Worm (Caenorhabditis elegans) whole organism, early embryonic: ENCODE measurements around the gene F20G2.3.

Source experiments
- B0310.2 ChIP-seq: sonication (generic microtip); optimal IDR thresholded peaks from 2 replicates; lab custom pipeline; 2016; ENCODE audit warnings: mild to moderate bottlenecking, missing genetic modification characterization, missing compliant biosample characterization
- F13C5.2 ChIP-seq: sonication (generic microtip); optimal IDR thresholded peaks from 2 replicates; lab custom pipeline; 2017; ENCODE audit warnings: mild to moderate bottlenecking, missing genetic modification characterization, inconsistent platforms, missing compliant biosample characterization
- aly-1 ChIP-seq: sonication (generic microtip); optimal IDR thresholded peaks from 2 replicates; lab custom pipeline; 2016; ENCODE audit warnings: missing genetic modification characterization, missing compliant biosample characterization
- ama-1 ChIP-seq: fragments of 150-350 bp; optimal IDR thresholded peaks from 2 replicates; lab custom pipeline; 2014
- ceh-13 ChIP-seq: fragments of 200-800 bp; sonication (Bioruptor generic); optimal IDR thresholded peaks from 2 replicates; lab custom pipeline; 2018; ENCODE audit warnings: mild to moderate bottlenecking, missing genetic modification characterization, missing compliant biosample characterization
- ceh-36 ChIP-seq: sonication (generic microtip); optimal IDR thresholded peaks from 2 replicates; lab custom pipeline; 2016; ENCODE audit warnings: missing genetic modification characterization, inconsistent platforms, missing compliant biosample characterization
- ets-7 ChIP-seq: sonication (generic microtip); optimal IDR thresholded peaks from 2 replicates; lab custom pipeline; 2016; ENCODE audit warnings: missing genotype, missing genetic modification characterization, missing compliant biosample characterization
- flt-1 ChIP-seq: fragments of 200-800 bp; sonication (Bioruptor generic); IDR thresholded peaks from 2 replicates; pipeline ENCODE4 v1.3.6; 2022; ENCODE audit warnings: missing genetic modification characterization, missing compliant biosample characterization
- hmbx-1 ChIP-seq: sonication (generic microtip); optimal IDR thresholded peaks from 2 replicates; lab custom pipeline; 2016; ENCODE audit warnings: mild to moderate bottlenecking, missing genetic modification characterization, missing compliant biosample characterization
- hmg-4 ChIP-seq: fragments of 200-800 bp; sonication (Bioruptor generic); optimal IDR thresholded peaks from 2 replicates; lab custom pipeline; 2018; ENCODE audit warnings: mild to moderate bottlenecking, missing genetic modification characterization, missing compliant biosample characterization
- hnd-1 ChIP-seq: sonication (generic microtip); optimal IDR thresholded peaks from 2 replicates; lab custom pipeline; 2016; ENCODE audit warnings: missing genetic modification characterization, missing compliant biosample characterization
- pes-1 ChIP-seq: fragments of 200-800 bp; sonication (Bioruptor generic); IDR thresholded peaks from 2 replicates; pipeline ENCODE4 v1.3.6; 2022; ENCODE audit warnings: missing genetic modification reagents, missing genetic modification characterization, missing compliant biosample characterization
- scrt-1 ChIP-seq: fragments of 200-800 bp; sonication (Bioruptor generic); IDR thresholded peaks from 2 replicates; pipeline ENCODE4 v1.3.6; 2022; ENCODE audit warnings: missing genetic modification characterization, missing compliant biosample characterization
- sea-1 ChIP-seq: fragments of 200-800 bp; sonication (Bioruptor generic); conservative IDR thresholded peaks from 2 replicates; pipeline ENCODE4 v1.3.6; 2022; ENCODE audit warnings: missing genetic modification characterization, missing compliant biosample characterization
- tbx-11 ChIP-seq: fragments of 200-800 bp; sonication (Bioruptor generic); IDR thresholded peaks from 2 replicates; pipeline ENCODE4 v1.3.6; 2022; ENCODE audit warnings: missing genetic modification characterization, missing compliant biosample characterization
- tbx-37 ChIP-seq: fragments of 200-800 bp; sonication (Bioruptor generic); conservative IDR thresholded peaks from 2 replicates; pipeline ENCODE4 v1.3.6; 2022; ENCODE audit warnings: missing genetic modification reagents, missing genetic modification characterization, missing compliant biosample characterization
- tra-4 ChIP-seq: sonication (generic microtip); optimal IDR thresholded peaks from 2 replicates; lab custom pipeline; 2017; ENCODE audit warnings: missing genetic modification characterization, missing compliant biosample characterization

The F20G2.3 gene

DNA sequence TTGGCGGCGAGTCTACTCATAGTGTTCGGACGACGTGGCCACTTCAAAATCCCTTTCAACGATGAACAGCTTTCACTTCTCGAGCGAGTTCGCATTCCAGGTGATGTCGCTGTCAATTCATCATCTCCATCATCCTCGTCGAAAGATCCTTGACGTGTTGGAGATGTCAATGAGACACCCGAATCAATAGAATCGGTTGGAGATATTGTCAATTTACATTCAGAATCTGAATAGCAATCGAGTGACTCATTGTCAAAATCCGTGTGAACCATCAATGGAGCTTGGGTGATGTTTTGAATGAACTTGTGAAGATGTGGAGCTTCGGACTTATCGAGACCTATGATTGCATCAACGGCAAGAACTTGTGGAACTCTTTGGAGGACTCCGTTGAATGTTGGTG lies 17.5 kb upstream of the F20G2.3 start:
- no peak for TF ChIP-seq tbx-37

DNA sequence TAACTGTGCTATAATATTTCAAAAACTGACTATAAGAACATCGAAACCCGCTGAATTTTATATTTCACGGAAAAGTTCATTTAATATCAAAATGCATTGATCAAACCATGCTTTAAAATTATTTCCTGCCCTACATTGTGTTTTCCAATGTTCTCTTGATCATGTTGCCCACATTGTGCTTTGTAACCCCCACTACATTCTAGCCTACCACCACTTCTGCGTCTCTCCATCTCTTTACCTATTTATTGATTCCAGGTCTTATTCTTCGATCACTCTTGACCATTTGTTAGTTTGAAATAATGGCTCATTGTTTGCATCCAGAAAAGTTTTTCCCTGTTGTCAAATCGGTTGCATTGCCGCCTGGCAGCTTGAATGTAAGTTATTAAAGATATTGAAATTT lies 13.9 kb upstream of the F20G2.3 start, which contains the start of gene decr-1.1:
Gene decr-1.1 (plus strand): TSS at position 210 of the 400 bp plus-strand sequence.
- TF ChIP-seq hmbx-1 (tag; lab: Kevin White, UChicago) = no peak
- no peak for TF ChIP-seq pes-1 (GFP tag; lab: Robert Waterston, UW)
- TF ChIP-seq flt-1 (GFP tag; lab: Robert Waterston, UW) = no peak
- no peak for TF ChIP-seq scrt-1 (GFP tag; lab: Robert Waterston, UW)
- no peak for TF ChIP-seq ets-7 (tag; lab: Kevin White, UChicago)
- no peak for TF ChIP-seq B0310.2 (tag; lab: Kevin White, UChicago)
- no peak for TF ChIP-seq hnd-1
- no peak for TF ChIP-seq F13C5.2 (tag; lab: Kevin White, UChicago)
- TF ChIP-seq ama-1 (lab: Kevin White, UChicago) = no peak
- no peak for TF ChIP-seq hmg-4
- TF ChIP-seq tra-4 (tag; lab: Kevin White, UChicago) = no peak
- no peak for TF ChIP-seq ceh-13
- TF ChIP-seq sea-1 = no peak
- TF ChIP-seq aly-1 (tag; lab: Kevin White, UChicago) = no peak
- no peak for TF ChIP-seq tbx-37
- TF ChIP-seq tbx-11 = no peak
- no peak for TF ChIP-seq ceh-36

- no peak for TF ChIP-seq ceh-13
- no peak for TF ChIP-seq hnd-1
- no peak for TF ChIP-seq pes-1 (GFP tag; lab: Robert Waterston, UW)
These were observed 12.6 kb upstream of the F20G2.3 start for ce11 chrV:13780902-13781301.

- TF ChIP-seq B0310.2 (tag; lab: Kevin White, UChicago) (no peak), hnd-1 (no peak), scrt-1 (GFP tag; lab: Robert Waterston, UW) (no peak), tbx-37 (no peak), hmg-4 (no peak), pes-1 (GFP tag; lab: Robert Waterston, UW) (no peak), ceh-13 (no peak), ama-1 (lab: Kevin White, UChicago) (no peak), ets-7 (tag; lab: Kevin White, UChicago) (no peak), aly-1 (tag; lab: Kevin White, UChicago) (no peak), sea-1 (no peak), tra-4 (tag; lab: Kevin White, UChicago) (no peak), flt-1 (GFP tag; lab: Robert Waterston, UW) (no peak), tbx-11 (no peak), F13C5.2 (tag; lab: Kevin White, UChicago) (no peak), hmbx-1 (tag; lab: Kevin White, UChicago) (no peak), ceh-36 (no peak)
These were observed 9.6 kb upstream of the F20G2.3 start, which contains the start of gene F53C11.9 for ce11 chrV:13777857-13778256. F53C11.9 (plus strand) TSS chrV:13778015.

DNA sequence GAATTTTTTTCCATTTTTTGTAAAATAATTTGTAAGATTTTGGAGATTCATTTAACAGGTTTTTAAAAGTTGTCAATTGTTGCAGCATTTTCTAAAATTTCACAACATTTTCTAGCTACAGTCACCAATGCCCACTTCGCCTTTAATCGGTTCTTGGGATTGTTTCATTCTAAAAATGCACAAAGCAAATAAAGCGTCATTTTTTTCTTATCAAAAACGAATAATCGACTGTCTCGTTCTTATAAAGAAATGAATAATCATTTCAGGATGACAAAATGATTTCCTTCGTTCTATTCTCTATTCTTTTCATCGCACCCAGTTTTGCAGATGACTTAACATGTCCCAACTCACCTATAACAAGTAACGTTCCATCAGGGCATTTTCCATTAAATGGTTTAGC lies 7.2 kb upstream of the F20G2.3 start, which contains the start of gene F53C11.1:
Gene F53C11.1 (plus strand): TSS at position 268 of the 400 bp plus-strand sequence.
- TF ChIP-seq aly-1 (tag; lab: Kevin White, UChicago) = no peak
- no peak for TF ChIP-seq sea-1
- no peak for TF ChIP-seq pes-1 (GFP tag; lab: Robert Waterston, UW)
- TF ChIP-seq hnd-1 = no peak
- no peak for TF ChIP-seq scrt-1 (GFP tag; lab: Robert Waterston, UW)
- TF ChIP-seq hmbx-1 (tag; lab: Kevin White, UChicago) = no peak

DNA sequence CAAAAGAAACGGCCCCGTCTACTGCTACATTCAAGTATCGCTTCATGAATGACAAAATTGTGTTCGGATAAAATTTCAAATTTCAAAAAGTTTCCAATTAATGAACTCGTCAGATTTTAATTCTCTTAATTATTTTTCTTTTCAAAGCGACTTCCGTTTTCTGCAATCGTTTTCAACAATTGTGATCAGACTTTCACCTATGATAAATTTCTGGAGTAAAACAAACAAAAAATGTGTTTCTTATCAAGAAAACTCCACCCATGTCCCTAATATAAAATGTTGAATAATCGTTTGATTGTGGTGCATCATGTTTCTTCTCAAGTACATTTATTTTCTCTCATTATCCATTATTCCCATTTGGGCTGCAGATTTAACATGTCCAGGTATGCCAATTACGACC lies 2.9 kb upstream of the F20G2.3 start, which contains the start of gene F20G2.5:
Gene F20G2.5 (plus strand): TSS at position 301 of the 400 bp plus-strand sequence.
- no peak for TF ChIP-seq F13C5.2 (tag; lab: Kevin White, UChicago)
- no peak for TF ChIP-seq ceh-36
- TF ChIP-seq tbx-11 = no peak
- TF ChIP-seq ets-7 (tag; lab: Kevin White, UChicago) = no peak
- no peak for TF ChIP-seq pes-1 (GFP tag; lab: Robert Waterston, UW)
- TF ChIP-seq aly-1 (tag; lab: Kevin White, UChicago) = no peak

DNA sequence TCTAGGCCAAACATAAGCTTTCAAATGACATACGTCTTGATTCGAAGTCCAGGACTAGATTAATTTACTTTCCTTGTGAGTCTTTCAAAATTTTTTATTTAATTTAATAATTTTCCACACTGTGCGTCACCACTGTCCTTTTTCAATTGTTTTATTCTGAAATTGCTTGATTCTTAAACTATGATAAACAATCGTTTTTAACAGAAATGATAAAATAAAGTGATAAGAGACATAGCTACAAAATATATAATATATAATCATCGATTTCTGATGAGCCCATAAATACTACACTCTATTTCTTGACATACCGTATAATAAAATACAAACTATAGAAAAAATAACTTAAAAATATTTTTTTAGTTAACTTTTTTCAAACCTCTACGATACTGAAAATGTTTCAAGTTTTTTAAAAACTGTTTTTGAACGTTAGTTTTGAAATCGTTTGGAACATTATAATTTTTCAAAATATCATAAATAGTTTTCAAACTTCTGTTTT lies 701 bp upstream of the F20G2.3 start, which contains the start of gene nas-24:
Gene nas-24 (plus strand): TSS at position 446 of the 496 bp plus-strand sequence.
- TF ChIP-seq B0310.2 (tag; lab: Kevin White, UChicago) (no peak), pes-1 (GFP tag; lab: Robert Waterston, UW) (no peak), ama-1 (lab: Kevin White, UChicago) (no peak), flt-1 (GFP tag; lab: Robert Waterston, UW) (no peak), hmg-4 (no peak), hnd-1 (no peak), ceh-36 (no peak)

ce11 chrV:13763723-13764122 lies 4.6 kb downstream of the F20G2.3 start:
- TF ChIP-seq ets-7 (tag; lab: Kevin White, UChicago) = no peak
- no peak for TF ChIP-seq ceh-36
- TF ChIP-seq B0310.2 (tag; lab: Kevin White, UChicago) = no peak
- no peak for TF ChIP-seq tbx-11
- no peak for TF ChIP-seq F13C5.2 (tag; lab: Kevin White, UChicago)
- TF ChIP-seq flt-1 (GFP tag; lab: Robert Waterston, UW) = no peak
- no peak for TF ChIP-seq tra-4 (tag; lab: Kevin White, UChicago)
- TF ChIP-seq pes-1 (GFP tag; lab: Robert Waterston, UW) = no peak
- no peak for TF ChIP-seq aly-1 (tag; lab: Kevin White, UChicago)
